Fruit fly (Drosophila melanogaster) whole organism, embryonic: ENCODE results near the gene geko.

ENCODE experiments used
- B-H1 ChIP-seq: fragments of 200-800 bp; sonication (Bioruptor generic); IDR thresholded peaks from 3 replicates; pipeline ENCODE4 v1.3.6; 2022; ENCODE audit warnings: missing biosample characterization, missing genetic modification characterization
- CG10959 ChIP-seq: fragments of 200-800 bp; sonication (Bioruptor generic); IDR thresholded peaks from 2 replicates; pipeline ENCODE4 v1.3.6; 2022; ENCODE audit warnings: missing biosample characterization, missing genetic modification characterization
- CG12299 ChIP-seq: fragments of 200-800 bp; sonication (Bioruptor generic); optimal IDR thresholded peaks from 2 replicates; lab custom pipeline; 2018; ENCODE audit warnings: missing biosample characterization, mild to moderate bottlenecking, missing genetic modification characterization
- CG12391 ChIP-seq: fragments of 200-800 bp; sonication (Bioruptor generic); optimal IDR thresholded peaks from 3 replicates; lab custom pipeline; 2018; ENCODE audit warnings: missing biosample characterization, mild to moderate bottlenecking, missing genetic modification characterization, moderate library complexity
- CG15269 ChIP-seq: fragments of 200-800 bp; sonication (Bioruptor generic); optimal IDR thresholded peaks from 2 replicates; lab custom pipeline; 2018; ENCODE audit warnings: missing biosample characterization, mild to moderate bottlenecking, missing genetic modification characterization, moderate library complexity
- CG15601 ChIP-seq: fragments of 200-800 bp; sonication (Bioruptor generic); optimal IDR thresholded peaks from 3 replicates; lab custom pipeline; 2019; ENCODE audit warnings: missing biosample characterization, mild to moderate bottlenecking, missing genetic modification characterization, moderate library complexity
- CG17361 ChIP-seq: fragments of 200-800 bp; sonication (Bioruptor generic); IDR thresholded peaks from 3 replicates; pipeline ENCODE4 v1.3.6; 2022; ENCODE audit warnings: missing biosample characterization, missing genetic modification characterization
- CG18011 ChIP-seq: fragments of 200-800 bp; sonication (Bioruptor generic); optimal IDR thresholded peaks from 2 replicates; lab custom pipeline; 2017; ENCODE audit warnings: missing biosample characterization, missing genetic modification characterization, mild to moderate bottlenecking, moderate library complexity, missing genotype
- CG2678 ChIP-seq: fragments of 200-800 bp; sonication (Bioruptor generic); optimal IDR thresholded peaks from 3 replicates; lab custom pipeline; 2019; ENCODE audit warnings: missing biosample characterization, mild to moderate bottlenecking, missing genetic modification characterization, moderate library complexity
- CG30020 ChIP-seq: fragments of 200-800 bp; optimal IDR thresholded peaks from 2 replicates; lab custom pipeline; 2019; ENCODE audit warnings: missing biosample characterization, mild to moderate bottlenecking, missing genetic modification characterization, moderate library complexity
- CG3838 ChIP-seq: fragments of 200-800 bp; sonication (Bioruptor generic); optimal IDR thresholded peaks from 3 replicates; lab custom pipeline; 2016; ENCODE audit warnings: missing biosample characterization, missing genetic modification characterization
- CG4282 ChIP-seq: fragments of 200-800 bp; sonication (Bioruptor generic); optimal IDR thresholded peaks from 2 replicates; lab custom pipeline; 2016; ENCODE audit warnings: missing biosample characterization, missing genetic modification characterization
- CG4617 ChIP-seq: fragments of 200-800 bp; sonication (Bioruptor generic); optimal IDR thresholded peaks from 3 replicates; lab custom pipeline; 2016; ENCODE audit warnings: missing biosample characterization, missing genetic modification characterization, borderline replicate concordance
- CG6683 ChIP-seq: fragments of 200-800 bp; sonication (Bioruptor generic); optimal IDR thresholded peaks from 2 replicates; lab custom pipeline; 2017; ENCODE audit warnings: missing biosample characterization, mild to moderate bottlenecking, missing genetic modification characterization, missing genetic modification reagents
- CG6854 ChIP-seq: fragments of 200-800 bp; sonication (Bioruptor generic); optimal IDR thresholded peaks from 3 replicates; lab custom pipeline; 2017; ENCODE audit warnings: missing biosample characterization, mild to moderate bottlenecking, missing genetic modification characterization
- CG7556 ChIP-seq: fragments of 200-800 bp; sonication (Bioruptor generic); optimal IDR thresholded peaks from 2 replicates; lab custom pipeline; 2017; ENCODE audit warnings: missing biosample characterization, mild to moderate bottlenecking, missing genetic modification characterization
- CG8281 ChIP-seq: fragments of 200-800 bp; sonication (Bioruptor generic); optimal IDR thresholded peaks from 2 replicates; lab custom pipeline; 2018; ENCODE audit warnings: missing biosample characterization, mild to moderate bottlenecking, missing genetic modification characterization, moderate library complexity
- Camta ChIP-seq: fragments of 200-800 bp; sonication (Bioruptor generic); optimal IDR thresholded peaks from 2 replicates; lab custom pipeline; 2016; ENCODE audit warnings: missing biosample characterization, missing genetic modification characterization
- CrebB ChIP-seq: fragments of 200-800 bp; sonication (Bioruptor generic); optimal IDR thresholded peaks from 3 replicates; lab custom pipeline; 2018; ENCODE audit warnings: missing biosample characterization, mild to moderate bottlenecking, missing genetic modification characterization
- Dip3 ChIP-seq: fragments of 200-800 bp; sonication (Bioruptor generic); optimal IDR thresholded peaks from 3 replicates; lab custom pipeline; 2016; ENCODE audit warnings: missing biosample characterization, missing genetic modification characterization
- Drgx ChIP-seq: fragments of 200-800 bp; sonication (Bioruptor generic); IDR thresholded peaks from 2 replicates; pipeline ENCODE4 v1.3.6; 2022; ENCODE audit warnings: missing biosample characterization, missing genetic modification characterization
- E2f2 ChIP-seq: fragments of 200-800 bp; sonication (Bioruptor generic); IDR thresholded peaks from 2 replicates; pipeline ENCODE4 v1.3.6; 2022; ENCODE audit warnings: missing biosample characterization, missing genetic modification characterization
- Ets97D ChIP-seq: fragments of 200-800 bp; sonication (Bioruptor generic); optimal IDR thresholded peaks from 3 replicates; lab custom pipeline; 2016; ENCODE audit warnings: missing biosample characterization, missing genetic modification characterization
- Gsc ChIP-seq: fragments of 200-800 bp; sonication (Bioruptor generic); IDR thresholded peaks from 2 replicates; pipeline ENCODE4 v1.3.6; 2022; ENCODE audit warnings: missing biosample characterization, missing genetic modification characterization
- HLH54F ChIP-seq: fragments of 200-800 bp; sonication (Bioruptor generic); optimal IDR thresholded peaks from 3 replicates; lab custom pipeline; 2016; ENCODE audit warnings: missing biosample characterization, missing genetic modification characterization
- Hmr ChIP-seq: fragments of 200-800 bp; sonication (Bioruptor generic); optimal IDR thresholded peaks from 3 replicates; lab custom pipeline; 2017; ENCODE audit warnings: mild to moderate bottlenecking, missing biosample characterization, missing genetic modification reagents, missing genetic modification characterization
- Hr51 ChIP-seq, 2 experiments: fragments of 200-800 bp; sonication (Bioruptor generic); optimal IDR thresholded peaks; 2 replicates in 1 of 2; 3 replicates in 1 of 2; lab custom pipeline; 2016 to 2018; ENCODE audit warnings: missing biosample characterization in 2 of 2, missing genetic modification characterization in 2 of 2, mild to moderate bottlenecking in 1 of 2, moderate library complexity in 1 of 2
- Jarid2 ChIP-seq: fragments of 200-800 bp; sonication (Bioruptor generic); optimal IDR thresholded peaks from 3 replicates; lab custom pipeline; 2017; ENCODE audit warnings: mild to moderate bottlenecking, missing biosample characterization, missing genetic modification reagents, missing genetic modification characterization
- Nf-YA ChIP-seq: fragments of 200-800 bp; sonication (Bioruptor generic); IDR thresholded peaks from 2 replicates; pipeline ENCODE4 v1.3.6; 2022; ENCODE audit warnings: missing biosample characterization, missing genetic modification characterization
- PHDP ChIP-seq: fragments of 200-800 bp; sonication (Bioruptor generic); optimal IDR thresholded peaks from 3 replicates; lab custom pipeline; 2018; ENCODE audit warnings: missing biosample characterization, mild to moderate bottlenecking, missing genetic modification characterization, moderate library complexity
- TFAM ChIP-seq: fragments of 200-800 bp; sonication (Bioruptor generic); optimal IDR thresholded peaks from 2 replicates; lab custom pipeline; 2017; ENCODE audit warnings: missing biosample characterization, missing genetic modification characterization, inconsistent platforms
- cg ChIP-seq: fragments of 200-800 bp; sonication (Bioruptor generic); optimal IDR thresholded peaks from 3 replicates; lab custom pipeline; 2019; ENCODE audit warnings: missing biosample characterization, mild to moderate bottlenecking, missing genetic modification characterization, moderate library complexity
- crp ChIP-seq, 2 experiments: fragments of 200-800 bp; sonication (Bioruptor generic); optimal IDR thresholded peaks; 2 replicates in 1 of 2; 3 replicates in 1 of 2; lab custom pipeline; 2017; ENCODE audit warnings: missing biosample characterization in 2 of 2, missing genetic modification characterization in 2 of 2, mild to moderate bottlenecking in 1 of 2, moderate library complexity in 1 of 2
- disco-r ChIP-seq: fragments of 200-800 bp; sonication (Bioruptor generic); optimal IDR thresholded peaks from 2 replicates; lab custom pipeline; 2016; ENCODE audit warnings: missing biosample characterization, missing genetic modification characterization
- dmrt11E ChIP-seq: fragments of 200-800 bp; sonication (Bioruptor generic); optimal IDR thresholded peaks from 3 replicates; lab custom pipeline; 2018; ENCODE audit warnings: missing biosample characterization, mild to moderate bottlenecking, missing genetic modification characterization, moderate library complexity
- dmrt99B ChIP-seq: fragments of 200-800 bp; sonication (Bioruptor generic); optimal IDR thresholded peaks from 2 replicates; lab custom pipeline; 2018; ENCODE audit warnings: missing biosample characterization, mild to moderate bottlenecking, missing genetic modification characterization, moderate library complexity
- dysf ChIP-seq: fragments of 200-800 bp; sonication (Bioruptor generic); IDR thresholded peaks from 3 replicates; pipeline ENCODE4 v1.3.6; 2022; ENCODE audit warnings: missing biosample characterization, missing genetic modification characterization
- esg ChIP-seq: fragments of 200-800 bp; sonication (Bioruptor generic); conservative IDR thresholded peaks from 2 replicates; pipeline ENCODE4 v1.3.6; 2022; ENCODE audit warnings: missing biosample characterization, missing genetic modification characterization
- ewg ChIP-seq: fragments of 200-800 bp; sonication (Bioruptor generic); optimal IDR thresholded peaks from 3 replicates; lab custom pipeline; 2017; ENCODE audit warnings: mild to moderate bottlenecking, missing biosample characterization, missing genetic modification reagents, missing genetic modification characterization
- fd96Cb ChIP-seq: fragments of 200-800 bp; sonication (Bioruptor generic); optimal IDR thresholded peaks from 2 replicates; lab custom pipeline; 2018; ENCODE audit warnings: missing biosample characterization, mild to moderate bottlenecking, missing genetic modification characterization, moderate library complexity
- grn ChIP-seq: fragments of 200-800 bp; sonication (Bioruptor generic); optimal IDR thresholded peaks from 3 replicates; lab custom pipeline; 2017; ENCODE audit warnings: missing biosample characterization, missing genetic modification characterization
- gt ChIP-seq: fragments of 200-800 bp; sonication (Bioruptor generic); IDR thresholded peaks from 2 replicates; pipeline ENCODE4 v1.3.6; 2022; ENCODE audit warnings: missing biosample characterization, missing genetic modification characterization
- ind ChIP-seq: fragments of 200-800 bp; sonication (Bioruptor generic); optimal IDR thresholded peaks from 3 replicates; lab custom pipeline; 2016; ENCODE audit warnings: missing biosample characterization, missing genetic modification characterization
- lab ChIP-seq: fragments of 200-800 bp; sonication (Bioruptor generic); optimal IDR thresholded peaks from 3 replicates; lab custom pipeline; 2017; ENCODE audit warnings: missing biosample characterization, missing genetic modification characterization, mild to moderate bottlenecking, moderate library complexity, missing genetic modification reagents
- lola ChIP-seq, 3 experiments: fragments of >200 bp in 2 of 3; fragments of 200-800 bp in 1 of 3; sonication (Bioruptor generic) in 1 of 3; optimal IDR thresholded peaks; 2 replicates each; lab custom pipeline; 2017 to 2019; ENCODE audit warnings: missing biosample characterization in 3 of 3, missing genetic modification characterization in 3 of 3, mild to moderate bottlenecking in 1 of 3, moderate library complexity in 1 of 3
- mirr ChIP-seq: fragments of 200-800 bp; sonication (Bioruptor generic); optimal IDR thresholded peaks from 3 replicates; lab custom pipeline; 2018; ENCODE audit warnings: missing biosample characterization, mild to moderate bottlenecking, missing genetic modification characterization
- slbo ChIP-seq: fragments of 200-800 bp; sonication (Bioruptor generic); IDR thresholded peaks from 2 replicates; pipeline ENCODE4 v1.3.6; 2022; ENCODE audit warnings: missing biosample characterization, missing genetic modification characterization
- tna ChIP-seq: fragments of 200-800 bp; sonication (Bioruptor generic); IDR thresholded peaks from 2 replicates; pipeline ENCODE4 v1.3.6; 2022; ENCODE audit warnings: missing biosample characterization, missing genetic modification characterization; ENCODE audit not compliant: partially characterized antibody
- toy ChIP-seq: fragments of 200-800 bp; sonication (Bioruptor generic); IDR thresholded peaks from 2 replicates; pipeline ENCODE4 v1.3.6; 2022; ENCODE audit warnings: missing biosample characterization, missing genetic modification characterization
- twi ChIP-seq: fragments of 200-800 bp; optimal IDR thresholded peaks from 2 replicates; lab custom pipeline; 2019; ENCODE audit warnings: missing biosample characterization, mild to moderate bottlenecking, missing genetic modification characterization, moderate library complexity
- zfh2 ChIP-seq: fragments of 200-800 bp; sonication (Bioruptor generic); optimal IDR thresholded peaks from 2 replicates; lab custom pipeline; 2016; ENCODE audit warnings: missing biosample characterization, missing genetic modification characterization

The geko gene

dm6 chr3L:18142969-18143368, 3.8 kb downstream of the geko start (continued):
- TF ChIP-seq mirr (GFP tag; lab: Kevin White, UChicago) (no peak), Ets97D (GFP tag; lab: Kevin White, UChicago) (no peak), dmrt99B (tag; lab: Kevin White, UChicago) (peak; percentile 10), CG30020 (tag; lab: Kevin White, UChicago) (no peak), ind (no peak), B-H1 (GFP tag; lab: Robert Waterston, UW) (no peak), esg (GFP tag; lab: Robert Waterston, UW) (no peak), CG3838 (GFP tag; lab: Kevin White, UChicago) (no peak), dmrt11E (tag; lab: Kevin White, UChicago) (no peak), HLH54F (GFP tag; lab: Kevin White, UChicago) (no peak), CG12299 (tag; lab: Kevin White, UChicago) (no peak), CG6683 (GFP tag; lab: Kevin White, UChicago) (no peak), toy (GFP tag; lab: Robert Waterston, UW) (no peak), CG15601 (no peak), zfh2 (GFP tag; lab: Kevin White, UChicago) (no peak), CG17361 (GFP tag; lab: Robert Waterston, UW) (no peak), Jarid2 (GFP tag; lab: Kevin White, UChicago) (no peak), Hmr (GFP tag; lab: Kevin White, UChicago) (peak; percentile 10), CG2678 (peak; percentile 11), Gsc (GFP tag; lab: Robert Waterston, UW) (no peak), CG10959 (GFP tag; lab: Robert Waterston, UW) (no peak), disco-r (GFP tag; lab: Kevin White, UChicago) (no peak), grn (GFP tag; lab: Kevin White, UChicago) (no peak), TFAM (no peak), Nf-YA (no peak), CG18011 (no peak), Hr51 (GFP tag; optimal IDR thresholded peaks at IDR 0.05; lab: Kevin White, UChicago) (no peak), fd96Cb (tag; lab: Kevin White, UChicago) (no peak), PHDP (tag; lab: Kevin White, UChicago) (peak; percentile 7), gt (GFP tag; lab: Robert Waterston, UW) (no peak), CrebB (tag; lab: Kevin White, UChicago) (no peak), lola (GFP tag; optimal IDR thresholded peaks at IDR 0.05; lab: Kevin White, UChicago) (no peak), Drgx (GFP tag; lab: Robert Waterston, UW) (no peak), CG7556 (GFP tag; lab: Kevin White, UChicago) (no peak), CG4617 (no peak), cg (no peak), CG12391 (tag; lab: Kevin White, UChicago) (no peak), lab (GFP tag; lab: Kevin White, UChicago) (peak; percentile 42), tna (GFP tag; lab: Robert Waterston, UW) (no peak), CG4282 (no peak), CG15269 (tag; lab: Kevin White, UChicago) (no peak), CG6854 (GFP tag; lab: Kevin White, UChicago) (no peak), slbo (no peak; the same call in 1 of the 2 replicates), twi (tag; lab: Kevin White, UChicago) (no peak), CG8281 (tag; lab: Kevin White, UChicago) (no peak), Dip3 (GFP tag; lab: Kevin White, UChicago) (no peak), Camta (no peak), dysf (no peak), ewg (GFP tag; lab: Kevin White, UChicago) (no peak), crp (GFP tag; optimal IDR thresholded peaks at IDR 0.05; lab: Kevin White, UChicago) (no peak), E2f2 (GFP tag; lab: Robert Waterston, UW) (peak; percentile 17; the same call in 1 of the 2 replicates)
